Fruit fly (Drosophila melanogaster) whole organism, embryonic: ENCODE measurements around the gene trr.

Experiments
- Antp ChIP-seq: fragments of 200-800 bp; sonication (Bioruptor generic); optimal IDR thresholded peaks from 3 replicates; lab custom pipeline; 2016; ENCODE audit warnings: missing biosample characterization, missing genetic modification characterization
- Bgb ChIP-seq: fragments of 200-800 bp; sonication (Bioruptor generic); IDR thresholded peaks from 2 replicates; pipeline ENCODE4 v1.3.6; 2022; ENCODE audit warnings: missing biosample characterization, missing genetic modification characterization; ENCODE audit not compliant: partially characterized antibody
- CG10366 ChIP-seq: fragments of 200-800 bp; sonication (Bioruptor generic); IDR thresholded peaks from 2 replicates; pipeline ENCODE4 v1.3.6; 2022; ENCODE audit warnings: missing biosample characterization, missing genetic modification characterization
- CG10543 ChIP-seq: fragments of 200-800 bp; sonication (Bioruptor generic); optimal IDR thresholded peaks from 3 replicates; lab custom pipeline; 2017; ENCODE audit warnings: missing biosample characterization, mild to moderate bottlenecking, missing genetic modification characterization, moderate library complexity
- CG11504 ChIP-seq: fragments of 200-800 bp; sonication (Bioruptor generic); optimal IDR thresholded peaks from 3 replicates; lab custom pipeline; 2019; ENCODE audit warnings: missing biosample characterization, mild to moderate bottlenecking, missing genetic modification characterization, moderate library complexity
- CG12219 ChIP-seq: fragments of 200-800 bp; sonication (Bioruptor generic); optimal IDR thresholded peaks from 3 replicates; lab custom pipeline; 2018; ENCODE audit warnings: missing biosample characterization, mild to moderate bottlenecking, missing genetic modification characterization
- CG12942 ChIP-seq: fragments of 200-800 bp; sonication (Bioruptor generic); optimal IDR thresholded peaks from 3 replicates; lab custom pipeline; 2016; ENCODE audit warnings: missing biosample characterization, missing genetic modification characterization
- CG13894 ChIP-seq: fragments of 200-800 bp; sonication (Bioruptor generic); optimal IDR thresholded peaks from 3 replicates; lab custom pipeline; 2018; ENCODE audit warnings: missing biosample characterization, mild to moderate bottlenecking, missing genetic modification characterization, moderate library complexity
- CG18011 ChIP-seq: fragments of 200-800 bp; sonication (Bioruptor generic); optimal IDR thresholded peaks from 2 replicates; lab custom pipeline; 2017; ENCODE audit warnings: missing biosample characterization, missing genetic modification characterization, mild to moderate bottlenecking, moderate library complexity, missing genotype
- CG18599 ChIP-seq: fragments of 200-800 bp; sonication (Bioruptor generic); optimal IDR thresholded peaks from 3 replicates; lab custom pipeline; 2017; ENCODE audit warnings: missing biosample characterization, missing genetic modification characterization, mild to moderate bottlenecking, moderate library complexity, missing genetic modification reagents
- CG6654 ChIP-seq: fragments of 200-800 bp; sonication (Bioruptor generic); optimal IDR thresholded peaks from 2 replicates; lab custom pipeline; 2017; ENCODE audit warnings: missing biosample characterization, mild to moderate bottlenecking, missing genetic modification characterization
- CG6689 ChIP-seq: fragments of 200-800 bp; sonication (Bioruptor generic); IDR thresholded peaks from 2 replicates; pipeline ENCODE4 v1.3.6; 2022; ENCODE audit warnings: missing biosample characterization, missing genetic modification characterization
- CG7271 ChIP-seq: fragments of 200-800 bp; sonication (Bioruptor generic); optimal IDR thresholded peaks from 2 replicates; lab custom pipeline; 2018; ENCODE audit warnings: missing biosample characterization, mild to moderate bottlenecking, missing genetic modification characterization, moderate library complexity
- CG9215 ChIP-seq: fragments of 200-800 bp; sonication (Bioruptor generic); IDR thresholded peaks from 2 replicates; pipeline ENCODE4 v1.3.6; 2022; ENCODE audit warnings: missing biosample characterization, missing genetic modification characterization
- Dll ChIP-seq: fragments of 200-800 bp; sonication (Bioruptor generic); IDR thresholded peaks from 4 replicates; pipeline ENCODE4 v1.3.6; 2022; ENCODE audit warnings: missing biosample characterization, missing genetic modification characterization; ENCODE audit not compliant: partially characterized antibody
- Doc3 ChIP-seq: fragments of 200-800 bp; sonication (Bioruptor generic); IDR thresholded peaks from 3 replicates; pipeline ENCODE4 v1.3.6; 2022; ENCODE audit warnings: missing biosample characterization, missing genetic modification characterization; ENCODE audit not compliant: partially characterized antibody
- Dref ChIP-seq: fragments of 200-800 bp; sonication (Bioruptor generic); IDR thresholded peaks from 2 replicates; pipeline ENCODE4 v1.3.6; 2022; ENCODE audit warnings: missing biosample characterization, missing genetic modification characterization
- Eip74EF ChIP-seq, 2 experiments: fragments of 200-800 bp in 1 of 2; fragments of >200 bp in 1 of 2; sonication (Bioruptor generic) in 1 of 2; optimal IDR thresholded peaks; 2 replicates each; lab custom pipeline; 2017 to 2019; ENCODE audit warnings: missing biosample characterization in 2 of 2, missing genetic modification characterization in 2 of 2, mild to moderate bottlenecking in 1 of 2, moderate library complexity in 1 of 2
- Elba2 ChIP-seq: fragments of 200-800 bp; sonication (Bioruptor generic); optimal IDR thresholded peaks from 3 replicates; lab custom pipeline; 2016; ENCODE audit warnings: missing biosample characterization, missing genetic modification characterization
- Hmr ChIP-seq: fragments of 200-800 bp; sonication (Bioruptor generic); optimal IDR thresholded peaks from 3 replicates; lab custom pipeline; 2017; ENCODE audit warnings: mild to moderate bottlenecking, missing biosample characterization, missing genetic modification reagents, missing genetic modification characterization
- Hr39 ChIP-seq: fragments of >200 bp; optimal IDR thresholded peaks from 2 replicates; lab custom pipeline; 2017
- NFAT ChIP-seq: fragments of 200-800 bp; sonication (Bioruptor generic); IDR thresholded peaks from 2 replicates; pipeline ENCODE4 v1.3.6; 2022; ENCODE audit warnings: missing biosample characterization, missing genetic modification characterization
- Scr ChIP-seq: fragments of 200-800 bp; sonication (Bioruptor generic); IDR thresholded peaks from 2 replicates; pipeline ENCODE4 v1.3.6; 2022; ENCODE audit warnings: missing biosample characterization, missing genetic modification characterization; ENCODE audit not compliant: partially characterized antibody
- Tbp ChIP-seq: fragments of >200 bp; optimal IDR thresholded peaks from 2 replicates; lab custom pipeline; 2018; ENCODE audit warnings: missing biosample characterization, missing genetic modification characterization
- Usf ChIP-seq: fragments of 200-800 bp; sonication (Bioruptor generic); optimal IDR thresholded peaks from 2 replicates; lab custom pipeline; 2017; ENCODE audit warnings: missing genotype, missing biosample characterization, missing genetic modification characterization
- Xrp1 ChIP-seq: fragments of 200-800 bp; sonication (Bioruptor generic); IDR thresholded peaks from 2 replicates; pipeline ENCODE4 v1.3.6; 2022; ENCODE audit warnings: missing biosample characterization, missing genetic modification characterization
- al ChIP-seq: fragments of 200-800 bp; sonication (Bioruptor generic); IDR thresholded peaks from 2 replicates; pipeline ENCODE4 v1.3.6; 2022; ENCODE audit warnings: missing biosample characterization, missing genetic modification characterization
- ap ChIP-seq: fragments of 200-800 bp; sonication (Bioruptor generic); IDR thresholded peaks from 2 replicates; pipeline ENCODE4 v1.3.6; 2022; ENCODE audit warnings: missing biosample characterization, missing genetic modification characterization
- bcd ChIP-seq: fragments of 200-800 bp; sonication (Bioruptor generic); optimal IDR thresholded peaks from 2 replicates; lab custom pipeline; 2017; ENCODE audit warnings: missing biosample characterization, mild to moderate bottlenecking, missing genetic modification characterization
- cato ChIP-seq: fragments of 200-800 bp; sonication (Bioruptor generic); optimal IDR thresholded peaks from 2 replicates; lab custom pipeline; 2016; ENCODE audit warnings: missing biosample characterization, missing genetic modification characterization, borderline replicate concordance
- ci ChIP-seq: fragments of 200-800 bp; sonication (Bioruptor generic); IDR thresholded peaks from 3 replicates; pipeline ENCODE4 v1.3.6; 2022; ENCODE audit warnings: missing biosample characterization, missing genetic modification characterization
- dimm ChIP-seq: fragments of 200-800 bp; sonication (Bioruptor generic); IDR thresholded peaks from 2 replicates; pipeline ENCODE4 v1.3.6; 2022; ENCODE audit warnings: missing biosample characterization, missing genetic modification characterization
- dm ChIP-seq: fragments of 200-800 bp; sonication (Bioruptor generic); optimal IDR thresholded peaks from 3 replicates; lab custom pipeline; 2016; ENCODE audit warnings: missing biosample characterization, missing genetic modification characterization
- dysf ChIP-seq: fragments of 200-800 bp; sonication (Bioruptor generic); IDR thresholded peaks from 3 replicates; pipeline ENCODE4 v1.3.6; 2022; ENCODE audit warnings: missing biosample characterization, missing genetic modification characterization
- hkb ChIP-seq, 2 experiments: fragments of 200-800 bp in 1 of 2; fragments of >200 bp in 1 of 2; sonication (Bioruptor generic) in 1 of 2; IDR thresholded peaks in 1 of 2; optimal IDR thresholded peaks in 1 of 2; 2 replicates each; pipeline versions ENCODE4 v1.3.6 to Lab custom; 2017 to 2022; ENCODE audit warnings: missing biosample characterization in 1 of 2, missing genetic modification characterization in 1 of 2
- insv ChIP-seq, 2 experiments: fragments of 200-800 bp; sonication (Bioruptor generic); optimal IDR thresholded peaks; 3 replicates each; lab custom pipeline; 2016 to 2018; ENCODE audit warnings: missing biosample characterization in 2 of 2, missing genetic modification characterization in 2 of 2
- lab ChIP-seq: fragments of 200-800 bp; sonication (Bioruptor generic); optimal IDR thresholded peaks from 3 replicates; lab custom pipeline; 2017; ENCODE audit warnings: missing biosample characterization, missing genetic modification characterization, mild to moderate bottlenecking, moderate library complexity, missing genetic modification reagents
- lilli ChIP-seq: fragments of 200-800 bp; sonication (Bioruptor generic); optimal IDR thresholded peaks from 3 replicates; lab custom pipeline; 2016; ENCODE audit warnings: missing biosample characterization, missing genetic modification characterization
- mld ChIP-seq: fragments of 200-800 bp; sonication (Bioruptor generic); IDR thresholded peaks from 3 replicates; pipeline ENCODE4 v1.3.6; 2022; ENCODE audit warnings: missing biosample characterization, missing genetic modification characterization; ENCODE audit not compliant: partially characterized antibody
- pnt ChIP-seq: fragments of 200-800 bp; sonication (Bioruptor generic); optimal IDR thresholded peaks from 3 replicates; lab custom pipeline; 2016; ENCODE audit warnings: missing biosample characterization, missing genetic modification characterization
- sc ChIP-seq, 3 experiments: fragments of >200 bp in 2 of 3; fragments of 200-800 bp in 1 of 3; sonication (Bioruptor generic) in 1 of 3; optimal IDR thresholded peaks; 2 replicates in 2 of 3; 3 replicates in 1 of 3; lab custom pipeline; 2017; ENCODE audit warnings: mild to moderate bottlenecking in 1 of 3, missing biosample characterization in 1 of 3, missing genetic modification characterization in 1 of 3, missing genetic modification reagents in 1 of 3
- sima ChIP-seq: fragments of 200-800 bp; sonication (Bioruptor generic); optimal IDR thresholded peaks from 2 replicates; lab custom pipeline; 2016; ENCODE audit warnings: missing biosample characterization, missing genetic modification characterization
- so ChIP-seq: fragments of 200-800 bp; sonication (Bioruptor generic); IDR thresholded peaks from 3 replicates; pipeline ENCODE4 v1.3.6; 2022; ENCODE audit warnings: missing biosample characterization, missing genetic modification characterization
- toy ChIP-seq: fragments of 200-800 bp; sonication (Bioruptor generic); IDR thresholded peaks from 2 replicates; pipeline ENCODE4 v1.3.6; 2022; ENCODE audit warnings: missing biosample characterization, missing genetic modification characterization
- twi ChIP-seq: fragments of 200-800 bp; optimal IDR thresholded peaks from 2 replicates; lab custom pipeline; 2019; ENCODE audit warnings: missing biosample characterization, mild to moderate bottlenecking, missing genetic modification characterization, moderate library complexity
- unc-4 ChIP-seq: fragments of 200-800 bp; sonication (Bioruptor generic); IDR thresholded peaks from 2 replicates; pipeline ENCODE4 v1.3.6; 2022; ENCODE audit warnings: missing biosample characterization, missing genetic modification characterization; ENCODE audit not compliant: partially characterized antibody

Gene trr

dm6 chrX:1889926-1890325 is at the start of gene trr, which contains the start of gene mRpL16 (continued):
- no peak for TF ChIP-seq Usf (GFP tag; lab: Kevin White, UChicago)
- TF ChIP-seq dimm (GFP tag; lab: Robert Waterston, UW): no peak
- no peak for TF ChIP-seq Antp
- TF ChIP-seq dysf (GFP tag; lab: Robert Waterston, UW): peak; percentile 47; the same call in 1 of the 3 replicates
- no peak for TF ChIP-seq lab (GFP tag; lab: Kevin White, UChicago)
- peak in 1 of 2 experiments; percentile 16 for TF ChIP-seq insv (GFP tag; optimal IDR thresholded peaks at IDR 0.05; lab: Kevin White, UChicago)
- peak; percentile 39 for TF ChIP-seq twi (tag; lab: Kevin White, UChicago)
- TF ChIP-seq ap (GFP tag; lab: Robert Waterston, UW): no peak
- TF ChIP-seq Hr39 (lab: Kevin White, UChicago): no peak
- no peak for TF ChIP-seq CG13894
- TF ChIP-seq CG12219: no peak
- no peak for TF ChIP-seq NFAT (GFP tag; lab: Robert Waterston, UW)
- TF ChIP-seq toy (GFP tag; lab: Robert Waterston, UW): no peak
- peak; percentile 90 for TF ChIP-seq CG11504 (tag; lab: Kevin White, UChicago)
- no peak for TF ChIP-seq cato (GFP tag; lab: Kevin White, UChicago)
- TF ChIP-seq Eip74EF (GFP tag; optimal IDR thresholded peaks at IDR 0.05; lab: Kevin White, UChicago): no peak
- no peak; the same call in 1 of the 2 replicates for TF ChIP-seq al
- TF ChIP-seq CG6654 (GFP tag; lab: Kevin White, UChicago): no peak
- TF ChIP-seq Doc3 (GFP tag; lab: Robert Waterston, UW): peak; percentile 51; the same call in 1 of the 3 replicates
- TF ChIP-seq CG9215 (GFP tag; lab: Robert Waterston, UW): peak; percentile 44; the same call in 1 of the 2 replicates
- TF ChIP-seq CG12942 (GFP tag; lab: Kevin White, UChicago): peak; percentile 6
- TF ChIP-seq Tbp (GFP tag; lab: Kevin White, UChicago): no peak
- TF ChIP-seq CG6689 (GFP tag; lab: Robert Waterston, UW): 0 out of 2 replicates have a peak, but pooled peaks have one; percentile 36
- TF ChIP-seq sima (GFP tag; lab: Kevin White, UChicago): no peak
- no peak for TF ChIP-seq Elba2

DNA sequence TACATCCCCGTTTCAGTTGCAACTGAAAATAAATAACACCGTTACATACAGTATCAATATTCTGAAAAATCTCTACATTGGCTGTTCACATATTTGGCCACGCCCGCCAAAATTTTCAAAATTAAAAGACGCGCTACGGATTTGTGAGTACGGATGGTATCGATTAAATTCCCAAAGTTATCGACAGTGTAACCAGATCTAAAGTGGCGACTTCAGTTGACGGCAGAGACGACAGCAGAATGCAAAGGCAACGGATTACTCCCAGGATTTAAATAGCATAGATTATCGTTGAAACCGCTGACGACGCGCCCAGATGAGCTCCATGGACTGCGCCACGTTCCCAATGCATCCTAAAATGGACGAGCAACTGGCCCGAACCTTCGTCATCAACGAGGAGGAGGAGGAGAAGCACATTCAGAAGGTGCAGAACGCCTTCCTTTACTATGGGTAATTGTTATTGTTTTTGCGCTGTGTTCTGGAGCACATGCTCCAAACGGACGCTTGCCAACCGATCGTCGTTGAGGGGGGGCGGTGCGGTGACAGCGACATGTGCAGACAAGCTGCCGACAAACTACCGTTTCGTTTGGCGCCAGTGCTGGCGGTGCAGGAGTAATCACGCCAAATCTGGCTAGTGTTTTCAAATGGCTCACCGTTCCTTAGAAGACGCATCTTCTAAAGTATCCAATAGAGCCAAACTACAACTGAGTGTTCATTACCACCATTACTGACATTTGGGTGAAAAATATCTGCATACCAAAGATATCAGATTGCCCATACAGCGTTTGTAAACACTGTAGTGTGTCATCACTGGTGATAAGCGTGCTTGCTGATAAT is 37.9 kb upstream of the trr start, which contains the start of gene CG11596:
Gene CG11596, plus strand, starts transcription at position 211 of the 834 bp plus-strand sequence.
- TF ChIP-seq Bgb (GFP tag; lab: Robert Waterston, UW) (0 out of 2 replicates have a peak, but pooled peaks have one; percentile 6), lab (GFP tag; lab: Kevin White, UChicago) (peak; percentile 26), Dll (GFP tag; lab: Robert Waterston, UW) (0 out of 4 replicates have a peak, but pooled peaks have one; percentile 15), sc (optimal IDR thresholded peaks at IDR 0.05; lab: Kevin White, UChicago) (no peak), sc (GFP tag; optimal IDR thresholded peaks at IDR 0.05; lab: Kevin White, UChicago) (no peak), hkb (optimal IDR thresholded peaks at IDR 0.05; lab: Kevin White, UChicago) (no peak), hkb (GFP tag; IDR thresholded peaks at IDR 0.05; lab: Robert Waterston, UW) (0 out of 2 replicates have a peak, but pooled peaks have one; percentile 26), Scr (GFP tag; lab: Robert Waterston, UW) (0 out of 2 replicates have a peak, but pooled peaks have one; percentile 21), CG7271 (peak; percentile 1), mld (no peak), CG10543 (peak; percentile 39), CG10366 (GFP tag; lab: Robert Waterston, UW) (peak; percentile 20; the same call in 1 of the 2 replicates), lilli (peak; percentile 4), ci (GFP tag; lab: Robert Waterston, UW) (peak; percentile 6; the same call in 1 of the 3 replicates), unc-4 (GFP tag; lab: Robert Waterston, UW) (peak; percentile 35; the same call in 1 of the 2 replicates), pnt (GFP tag; lab: Kevin White, UChicago) (no peak), Xrp1 (GFP tag; lab: Robert Waterston, UW) (peak; percentile 13; the same call in 1 of the 2 replicates), CG18599 (GFP tag; lab: Kevin White, UChicago) (no peak), CG18011 (GFP tag; lab: Kevin White, UChicago) (no peak), bcd (no peak), so (0 out of 3 replicates have a peak, but pooled peaks have one; percentile 47), Hmr (GFP tag; lab: Kevin White, UChicago) (peak; percentile 17), Dref (GFP tag; lab: Robert Waterston, UW) (peak; percentile 79), dm (GFP tag; lab: Kevin White, UChicago) (peak; percentile 46)
